Worm (Caenorhabditis elegans): ENCODE results near the gene wrt-4.

DNA sequence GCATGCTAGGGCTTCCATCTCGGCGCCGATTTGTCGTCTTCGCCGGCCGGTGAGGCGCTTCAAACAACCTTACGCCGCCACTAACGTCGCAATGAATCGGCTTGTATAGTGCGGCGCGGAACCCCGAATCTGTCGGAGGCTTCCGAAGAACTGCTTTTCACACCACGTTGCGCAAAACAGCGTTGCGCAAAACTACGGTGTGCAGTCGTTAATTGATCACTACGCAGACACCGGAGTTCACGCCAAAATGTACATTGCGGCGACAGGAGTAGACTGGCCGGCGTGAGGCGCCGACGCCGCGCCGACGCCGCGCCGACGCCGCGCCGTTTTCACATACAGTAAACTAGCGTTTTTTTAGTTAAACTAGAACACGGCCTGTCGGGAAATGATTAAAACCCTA is 44.8 kb upstream of the wrt-4 start:
- no peak for TF ChIP-seq lin-26 (GFP tag; IDR thresholded peaks at IDR 0.05)
- no peak for TF ChIP-seq C17E4.6 (GFP tag; IDR thresholded peaks at IDR 0.05)
- no peak for TF ChIP-seq nhr-27 (tag; optimal IDR thresholded peaks at IDR 0.05)
- TF ChIP-seq sptf-2 (GFP tag; optimal IDR thresholded peaks at IDR 0.05) = no peak
- TF ChIP-seq T07F8.4 (tag; optimal IDR thresholded peaks at IDR 0.05) = no peak
- no peak for TF ChIP-seq ets-4 (GFP tag; optimal IDR thresholded peaks at IDR 0.05)
- no peak for TF ChIP-seq ZK185.1 (tag; optimal IDR thresholded peaks at IDR 0.05; ENCODE audit: poor library complexity, severe bottlenecking)
- no peak for TF ChIP-seq ztf-25 (GFP tag; IDR thresholded peaks at IDR 0.05)

Data from whole organism, young adult.